Worm (Caenorhabditis elegans) whole organism, dauer: Measurements from ENCODE around the gene gldi-2.

Experiments used
- unc-62 ChIP-seq: sonication (generic microtip); optimal IDR thresholded peaks from 2 replicates; lab custom pipeline; 2017; ENCODE audit warnings: missing biosample characterization, missing genetic modification reagents, missing genetic modification characterization

Gene gldi-2

DNA sequence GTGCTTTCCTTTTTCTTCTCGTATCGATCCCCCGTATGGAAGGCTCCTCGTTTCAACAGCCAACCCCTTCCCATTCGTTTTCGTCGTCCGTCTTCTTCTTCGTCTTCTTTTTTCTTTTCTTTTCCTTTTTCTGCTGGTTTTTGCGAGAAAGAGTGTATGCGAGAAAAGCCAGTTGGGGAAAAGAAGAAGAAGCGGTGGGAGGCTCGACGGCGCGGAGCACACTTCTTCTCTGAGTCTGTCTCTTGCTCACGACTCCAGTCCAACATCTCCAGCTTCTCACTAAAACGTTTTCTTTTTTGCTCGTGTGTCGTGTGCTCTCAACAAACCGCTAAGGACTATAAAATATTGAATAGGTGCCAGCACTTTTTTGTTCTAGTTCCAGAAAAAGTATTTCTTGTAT is 25.3 kb downstream of the gldi-2 start:
- TF ChIP-seq unc-62, result no peak

DNA sequence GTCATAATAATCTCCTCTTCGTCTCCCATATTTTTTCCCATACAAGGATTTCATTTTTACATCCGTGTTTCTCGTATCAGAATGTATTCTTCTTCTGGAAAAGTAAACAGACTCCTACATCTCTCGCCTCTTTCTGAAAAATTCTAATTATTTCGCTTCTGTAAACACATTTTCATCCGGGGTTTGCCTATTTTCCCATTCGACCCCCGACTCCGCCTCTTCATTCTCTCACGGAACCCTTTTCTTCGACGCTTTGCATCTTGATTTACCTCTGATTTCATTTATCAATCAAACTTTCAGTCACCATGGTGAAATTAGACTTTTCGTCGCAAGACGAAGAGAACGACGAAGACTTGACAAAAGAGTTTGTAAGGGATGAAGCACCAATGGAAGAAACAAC is 27.4 kb downstream of the gldi-2 start, which contains the start of gene snt-1:
Gene snt-1, plus strand, starts transcription at position 301 of the 400 bp plus-strand sequence.
- TF ChIP-seq unc-62, result no peak

DNA sequence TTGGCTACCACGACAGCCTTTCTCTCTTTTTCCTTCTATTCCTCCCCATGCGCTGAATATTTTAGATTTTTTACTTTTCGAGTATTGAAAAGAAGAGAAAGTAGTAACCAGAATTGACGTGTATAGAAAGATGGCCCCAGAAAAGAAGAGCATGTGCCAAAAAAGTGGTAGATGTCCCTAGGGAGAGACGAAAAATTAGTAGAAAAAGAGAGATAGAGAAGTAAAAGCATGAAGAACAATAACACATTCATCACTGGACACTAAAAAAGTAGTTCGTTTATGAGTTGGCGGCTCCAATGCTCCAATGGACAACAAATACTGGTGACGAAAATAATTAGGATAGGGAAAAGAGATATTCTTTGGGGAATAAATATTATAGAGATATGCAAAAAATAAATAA is 29.3 kb downstream of the gldi-2 start:
- TF ChIP-seq unc-62, result no peak

DNA sequence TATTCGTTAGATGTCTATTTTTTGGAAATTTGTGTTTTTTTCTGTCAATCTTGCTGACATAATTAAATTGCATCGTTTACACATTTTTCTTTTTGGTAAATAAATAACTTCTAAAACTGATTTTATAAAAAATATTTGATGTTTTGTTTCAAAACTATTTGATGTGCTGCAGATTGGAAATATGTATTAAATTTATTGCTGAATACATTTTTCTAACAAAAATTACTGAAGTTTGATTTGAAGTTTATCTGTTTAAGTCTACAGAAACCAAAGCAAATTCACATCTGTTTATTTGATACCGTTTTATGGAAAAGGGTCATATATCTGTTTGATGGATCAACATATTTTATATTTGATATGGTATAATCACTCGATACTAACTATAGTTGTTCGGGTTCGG is 33.1 kb downstream of the gldi-2 start:
- no peak for TF ChIP-seq unc-62

DNA sequence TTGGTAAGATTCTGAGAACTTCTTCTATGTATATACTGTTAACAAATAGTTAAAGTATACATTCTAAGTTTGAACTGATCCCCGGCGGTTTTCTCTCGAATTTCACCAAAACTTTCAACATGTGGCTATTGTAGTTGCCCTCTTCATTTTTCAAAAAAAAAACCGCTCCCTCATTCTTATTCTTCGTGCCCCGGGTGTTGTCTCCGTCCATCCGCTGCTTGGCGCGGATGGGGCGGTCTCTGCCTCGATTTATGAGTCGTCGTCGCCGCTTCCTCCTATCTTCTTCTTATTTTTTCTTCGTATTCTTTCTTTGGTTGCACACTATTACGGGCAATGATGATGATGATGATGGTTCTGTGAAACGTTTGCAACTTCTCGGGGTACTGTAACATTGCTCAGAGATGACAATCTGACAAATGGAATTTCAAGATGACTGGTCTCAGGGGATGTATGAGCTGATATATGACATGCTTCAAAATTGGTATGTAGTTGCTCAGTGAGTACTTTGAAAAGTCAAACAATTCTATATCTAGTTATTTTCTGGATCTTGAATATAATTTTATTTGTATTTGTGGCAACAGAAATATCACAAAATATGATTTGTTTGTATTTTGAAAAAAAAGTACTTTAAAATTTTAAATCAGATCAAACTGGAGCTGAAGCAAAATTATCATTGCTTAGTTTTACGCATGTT is 37.2 kb downstream of the gldi-2 start:
- no peak for TF ChIP-seq unc-62

DNA sequence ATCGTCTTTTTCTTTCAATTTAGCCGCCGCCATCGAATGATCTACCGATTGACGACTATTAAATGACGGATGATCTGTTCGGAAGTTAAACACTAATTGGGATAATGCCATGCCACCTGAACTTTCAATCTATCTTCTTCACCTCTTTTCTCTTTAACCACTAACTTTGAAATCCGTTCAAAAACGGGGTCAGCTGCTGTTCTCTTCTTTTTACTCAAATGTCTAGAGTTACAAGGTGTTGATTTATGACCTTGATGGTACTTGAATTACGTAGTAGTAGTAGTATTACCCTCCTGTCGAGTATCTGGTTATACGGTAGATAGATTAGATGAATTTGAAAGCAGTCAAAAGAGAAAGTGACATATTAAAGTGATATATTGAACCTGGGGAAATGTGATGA is 37.9 kb downstream of the gldi-2 start:
- TF ChIP-seq unc-62, result no peak

DNA sequence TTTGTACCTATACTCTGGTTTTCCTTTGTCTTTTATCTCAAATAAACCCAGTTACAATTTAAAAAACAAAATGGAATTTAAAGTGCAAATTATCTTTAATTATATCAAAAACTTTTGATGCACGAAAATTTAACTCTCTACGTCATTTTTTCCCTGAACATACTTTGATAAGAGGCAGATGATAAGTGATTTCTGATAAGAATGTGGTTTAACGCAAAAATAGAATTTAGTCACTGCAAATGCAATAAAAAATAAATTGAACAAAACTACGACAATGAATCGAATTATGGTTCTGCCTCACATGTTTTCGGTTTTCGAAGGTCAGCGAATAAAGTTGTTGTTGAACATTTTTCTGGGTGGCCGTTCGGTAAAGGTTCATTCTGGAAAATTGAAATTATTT is 38.6 kb downstream of the gldi-2 start:
- TF ChIP-seq unc-62, result no peak

DNA sequence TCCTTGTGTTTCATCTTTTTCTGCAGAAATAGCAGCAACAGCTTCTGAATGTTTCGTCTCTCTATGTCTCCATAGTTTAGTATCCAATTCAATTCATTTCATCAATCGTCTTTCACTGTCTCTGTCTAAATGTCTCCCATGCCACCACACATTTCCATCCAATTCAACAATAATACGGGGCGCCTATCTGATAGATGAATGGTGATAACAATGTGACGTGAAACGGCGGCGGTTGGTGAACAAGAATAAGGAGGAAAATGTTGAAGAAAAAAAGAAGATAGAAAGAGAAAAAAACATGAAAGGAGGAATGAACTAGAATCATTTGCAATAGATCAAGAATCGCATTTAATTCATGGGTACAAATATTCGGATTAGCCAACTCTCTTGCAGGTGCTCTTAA is 39.1 kb downstream of the gldi-2 start:
- TF ChIP-seq unc-62, result no peak

DNA sequence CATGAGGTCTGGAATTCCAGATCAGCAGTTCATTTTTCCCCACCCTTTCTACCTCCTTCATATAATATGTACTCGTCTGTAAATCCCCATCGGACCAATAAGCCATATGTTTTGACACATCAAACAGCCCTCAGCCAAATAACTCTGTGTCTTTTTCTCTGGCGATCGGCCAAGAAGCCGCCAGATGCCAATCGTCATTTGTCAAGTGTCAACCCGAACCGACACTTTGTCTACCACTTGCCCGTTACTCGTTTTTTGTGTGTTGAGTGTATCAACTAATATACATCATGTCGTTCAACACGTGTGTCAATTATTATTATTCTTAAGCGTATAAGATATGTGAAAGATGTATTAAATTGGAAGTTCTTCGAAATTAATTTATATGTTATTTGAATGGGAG is 40.0 kb downstream of the gldi-2 start:
- no peak for TF ChIP-seq unc-62

DNA sequence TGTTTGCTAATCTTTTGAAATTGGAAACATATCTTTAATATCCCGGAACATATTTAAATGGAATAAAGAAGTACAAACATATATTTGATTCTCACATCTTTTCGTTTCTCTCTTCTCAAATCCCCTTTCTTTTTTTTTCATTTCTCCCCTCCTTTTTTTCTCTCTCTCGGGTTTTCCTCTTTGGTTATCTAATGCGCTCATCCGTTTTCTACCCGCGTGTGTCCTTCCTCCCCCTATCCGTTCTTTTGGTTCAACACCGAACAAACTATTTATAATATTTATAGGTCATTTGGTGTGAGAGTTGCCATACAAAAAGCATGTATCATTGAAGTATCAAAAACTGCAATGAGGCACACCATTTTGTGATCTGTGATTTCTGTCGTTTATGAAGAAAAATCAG is 40.7 kb downstream of the gldi-2 start:
- TF ChIP-seq unc-62, result no peak

DNA sequence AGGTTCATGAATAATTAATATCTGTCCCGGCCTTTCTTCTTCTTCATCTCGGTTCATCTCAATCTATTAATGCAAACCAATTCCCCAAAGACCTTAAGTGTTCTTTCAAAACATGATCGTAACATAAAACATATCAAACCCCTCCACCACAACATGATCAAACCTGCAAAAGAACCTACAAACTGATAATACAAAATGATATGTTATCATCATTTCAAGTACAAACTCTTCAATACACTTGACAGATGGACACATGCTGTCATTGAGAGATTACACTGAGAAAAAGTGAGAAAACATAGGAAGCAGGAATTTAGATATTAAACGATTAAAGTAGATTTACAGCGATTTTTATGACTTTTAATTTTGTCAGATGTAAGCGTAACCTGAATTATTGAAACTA is 41.3 kb downstream of the gldi-2 start:
- TF ChIP-seq unc-62, result no peak

DNA sequence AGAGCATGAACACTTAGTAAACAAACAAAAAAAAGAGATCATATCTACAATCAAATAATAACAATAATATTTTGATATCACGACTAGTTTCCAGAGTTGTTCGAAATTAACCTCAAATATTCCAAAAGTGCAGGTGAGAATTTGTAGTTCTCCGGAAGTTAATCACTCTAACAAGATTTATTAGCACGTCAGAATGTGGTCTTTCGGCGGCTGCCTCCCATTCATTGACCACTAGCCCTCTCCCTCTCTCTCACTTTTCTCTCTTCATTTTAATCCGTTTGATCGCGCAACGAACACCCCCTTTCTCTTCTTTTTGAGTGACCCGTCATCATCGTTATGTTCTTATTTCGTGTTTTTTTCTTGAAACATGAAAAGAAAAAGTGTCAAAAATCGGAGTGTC is 42.5 kb downstream of the gldi-2 start:
- no peak for TF ChIP-seq unc-62

DNA sequence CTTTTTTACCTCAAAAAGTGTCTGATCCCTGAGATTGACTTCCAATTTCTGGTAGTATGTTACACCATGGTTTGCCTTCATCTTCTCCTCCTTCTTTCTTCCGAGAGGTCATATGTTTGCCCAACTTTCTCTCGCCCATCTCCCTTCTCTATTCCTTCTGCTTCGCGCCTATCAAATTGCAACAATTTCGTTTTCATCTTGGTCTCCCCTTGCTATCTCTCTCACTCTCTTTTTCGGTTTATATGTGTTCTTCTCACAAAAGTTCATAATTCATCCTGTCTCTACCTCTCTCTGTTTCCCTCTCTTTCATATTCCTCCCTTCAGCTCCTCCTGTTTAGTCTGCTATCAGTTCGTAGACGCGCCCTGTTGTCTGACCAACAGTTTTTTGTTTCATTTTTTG is 43.5 kb downstream of the gldi-2 start:
- no peak for TF ChIP-seq unc-62

DNA sequence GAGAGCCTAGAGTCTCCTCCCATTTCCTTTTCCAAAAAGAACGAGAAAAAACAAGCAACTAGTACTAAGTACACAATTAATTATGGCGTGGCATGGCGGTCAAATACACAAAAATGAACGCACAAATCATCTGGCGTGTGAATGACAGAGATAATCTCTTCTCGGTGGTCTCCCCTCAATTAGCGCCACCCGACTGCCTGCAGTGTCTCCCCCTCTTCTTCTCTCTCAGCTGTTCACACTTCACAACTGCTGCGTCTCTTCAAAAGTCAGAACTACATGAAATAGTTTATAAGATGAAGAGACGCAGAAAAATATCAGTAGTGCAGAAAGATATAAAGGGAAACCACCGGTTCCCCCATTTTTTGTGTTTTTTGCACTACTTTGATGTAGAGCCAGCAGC is 44.2 kb downstream of the gldi-2 start:
- TF ChIP-seq unc-62, result no peak

DNA sequence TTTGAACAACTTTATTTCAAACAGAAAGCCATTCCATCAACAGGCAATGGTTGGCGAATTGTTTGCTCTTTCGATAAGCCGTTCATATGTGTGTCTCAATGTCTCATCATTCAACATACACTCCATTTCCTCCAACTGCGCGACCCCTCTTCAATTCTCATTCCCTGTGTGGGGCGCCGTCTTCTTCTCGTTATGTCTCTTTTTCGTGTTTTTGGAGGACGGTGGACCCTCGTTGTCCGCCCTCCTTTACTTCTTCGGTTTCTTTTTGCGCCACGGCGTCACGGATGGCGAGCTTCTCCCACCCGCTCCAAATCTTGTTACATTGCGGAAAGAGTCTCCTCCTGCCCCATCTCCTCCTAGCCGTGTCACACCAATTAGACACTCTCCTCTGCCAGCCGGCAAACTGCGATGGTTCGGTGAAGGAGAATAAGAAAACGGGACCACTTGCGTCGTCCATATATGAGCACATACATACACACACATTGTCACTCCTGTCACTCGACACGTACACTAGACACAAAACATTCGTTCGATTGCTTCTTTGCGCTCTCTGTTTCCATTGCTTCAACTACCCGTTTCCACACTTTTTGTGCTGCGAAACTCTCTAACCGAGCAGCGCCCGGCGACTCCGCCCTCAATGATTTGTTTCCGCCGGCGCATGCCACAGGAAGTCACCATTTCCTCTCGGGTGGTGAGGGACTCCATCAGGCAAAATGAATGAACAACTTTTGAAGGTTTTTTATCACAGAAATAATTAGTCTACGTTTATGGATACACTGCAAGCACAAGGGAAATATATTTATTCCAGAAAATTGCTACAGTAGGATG is 45.1 kb downstream of the gldi-2 start:
- no peak for TF ChIP-seq unc-62

DNA sequence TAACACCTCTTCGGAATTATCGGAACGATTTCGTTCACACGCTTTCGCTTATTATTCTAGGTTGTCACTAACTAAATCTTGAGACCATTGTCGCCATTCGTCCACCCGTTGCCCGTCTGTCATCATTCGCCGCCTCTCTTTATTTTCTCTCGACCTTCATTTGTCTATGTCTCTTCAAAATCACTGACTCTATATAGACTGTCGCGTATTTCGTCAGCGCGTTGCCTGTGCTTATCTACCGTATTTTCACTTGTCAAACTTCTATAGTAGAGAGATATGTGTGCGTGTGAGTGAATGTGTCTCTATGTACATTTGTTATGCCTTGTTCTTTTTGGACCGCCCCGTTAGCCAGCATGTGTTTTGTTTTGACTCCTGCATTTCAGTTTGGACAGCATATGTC is 45.9 kb downstream of the gldi-2 start:
- TF ChIP-seq unc-62, result no peak

DNA sequence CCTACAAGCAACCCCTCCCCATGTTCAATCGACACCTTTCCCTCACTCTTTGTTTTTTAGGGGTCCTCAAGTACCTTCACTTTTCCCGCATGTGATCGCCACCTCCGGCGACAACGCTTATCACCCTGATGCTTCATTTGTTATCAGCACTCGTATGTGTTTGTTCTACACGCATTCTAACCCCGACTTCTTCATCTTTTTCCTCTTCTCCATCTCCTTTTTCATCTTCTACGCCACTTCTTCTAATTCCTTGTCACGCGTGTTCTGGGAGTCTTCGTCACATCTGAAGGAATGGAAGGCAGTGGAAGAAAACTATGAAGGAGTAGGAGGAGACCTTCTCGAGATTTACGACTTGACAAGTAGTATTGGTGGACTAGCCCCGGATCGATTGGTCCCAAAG is 46.8 kb downstream of the gldi-2 start:
- TF ChIP-seq unc-62, result no peak

DNA sequence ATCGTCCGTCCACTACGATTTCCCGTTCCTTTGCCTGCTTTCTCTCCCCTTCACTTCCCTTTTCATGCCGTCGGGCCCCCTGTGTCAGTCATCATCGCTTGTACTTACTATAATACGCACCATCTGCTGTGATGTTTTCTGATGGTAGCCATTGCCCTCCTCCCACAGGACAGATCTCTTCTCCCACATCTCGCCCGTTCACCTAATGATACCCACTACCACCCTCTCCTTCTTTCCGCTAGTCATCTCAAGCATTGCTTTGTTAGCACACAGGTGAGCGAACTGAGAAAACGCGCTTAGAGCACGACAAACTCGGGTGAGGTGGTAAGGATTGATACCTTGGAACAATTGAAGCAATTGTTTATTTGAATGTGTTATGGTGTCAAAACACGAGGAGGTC is 47.7 kb downstream of the gldi-2 start:
- TF ChIP-seq unc-62, result no peak
